Fruit fly (Drosophila melanogaster) whole organism, embryonic: ENCODE measurements around the gene Sur.

ENCODE experiments used
- Atf-2 ChIP-seq: fragments of 200-800 bp; sonication (Bioruptor generic); optimal IDR thresholded peaks from 2 replicates; lab custom pipeline; 2016; ENCODE audit warnings: missing biosample characterization, missing genetic modification characterization
- Bteb2 ChIP-seq: fragments of 200-800 bp; sonication (Bioruptor generic); optimal IDR thresholded peaks from 2 replicates; lab custom pipeline; 2016; ENCODE audit warnings: missing biosample characterization, missing genetic modification characterization
- CG10209 ChIP-seq: fragments of 200-800 bp; sonication (Bioruptor generic); optimal IDR thresholded peaks from 3 replicates; lab custom pipeline; 2017; ENCODE audit warnings: missing biosample characterization, mild to moderate bottlenecking, missing genetic modification characterization, missing genetic modification reagents
- CG10267 ChIP-seq: fragments of 200-800 bp; sonication (Bioruptor generic); optimal IDR thresholded peaks from 2 replicates; lab custom pipeline; 2018; ENCODE audit warnings: missing biosample characterization, mild to moderate bottlenecking, missing genetic modification characterization, moderate library complexity
- CG11456 ChIP-seq: fragments of 200-800 bp; sonication (Bioruptor generic); IDR thresholded peaks from 3 replicates; pipeline ENCODE4 v1.3.6; 2022; ENCODE audit warnings: missing biosample characterization, missing genetic modification characterization
- CG12219 ChIP-seq: fragments of 200-800 bp; sonication (Bioruptor generic); optimal IDR thresholded peaks from 3 replicates; lab custom pipeline; 2018; ENCODE audit warnings: missing biosample characterization, mild to moderate bottlenecking, missing genetic modification characterization
- CG12769 ChIP-seq: fragments of 200-800 bp; sonication (Bioruptor generic); optimal IDR thresholded peaks from 2 replicates; lab custom pipeline; 2019; ENCODE audit warnings: missing biosample characterization, mild to moderate bottlenecking, missing genetic modification characterization, moderate library complexity
- CG14860 ChIP-seq: fragments of 200-800 bp; sonication (Bioruptor generic); IDR thresholded peaks from 3 replicates; pipeline ENCODE4 v1.3.6; 2022; ENCODE audit warnings: missing biosample characterization, missing genetic modification characterization; ENCODE audit not compliant: partially characterized antibody
- CG15696 ChIP-seq: fragments of 200-800 bp; sonication (Bioruptor generic); optimal IDR thresholded peaks from 2 replicates; lab custom pipeline; 2019; ENCODE audit warnings: missing biosample characterization, mild to moderate bottlenecking, missing genetic modification characterization, moderate library complexity
- CG16813 ChIP-seq: fragments of 200-800 bp; sonication (Bioruptor generic); IDR thresholded peaks from 3 replicates; pipeline ENCODE4 v1.3.6; 2022; ENCODE audit warnings: missing biosample characterization, missing genetic modification characterization; ENCODE audit not compliant: partially characterized antibody
- CG17829 ChIP-seq: fragments of 200-800 bp; optimal IDR thresholded peaks from 2 replicates; lab custom pipeline; 2019; ENCODE audit warnings: missing biosample characterization, mild to moderate bottlenecking, missing genetic modification characterization, moderate library complexity
- CG18262 ChIP-seq: fragments of 200-800 bp; optimal IDR thresholded peaks from 3 replicates; lab custom pipeline; 2019; ENCODE audit warnings: missing biosample characterization, mild to moderate bottlenecking, missing genetic modification characterization, moderate library complexity
- CG2202 ChIP-seq: fragments of 200-800 bp; sonication (Bioruptor generic); optimal IDR thresholded peaks from 2 replicates; lab custom pipeline; 2018; ENCODE audit warnings: missing biosample characterization, mild to moderate bottlenecking, missing genetic modification characterization
- CG2875 ChIP-seq: fragments of 200-800 bp; sonication (Bioruptor generic); optimal IDR thresholded peaks from 2 replicates; lab custom pipeline; 2017; ENCODE audit warnings: missing biosample characterization, mild to moderate bottlenecking, missing genetic modification characterization, missing genetic modification reagents
- CG31224 ChIP-seq: fragments of 200-800 bp; sonication (Bioruptor generic); IDR thresholded peaks from 2 replicates; pipeline ENCODE4 v1.3.6; 2022; ENCODE audit warnings: missing biosample characterization, missing genetic modification characterization
- CG34376 ChIP-seq: fragments of 200-800 bp; sonication (Bioruptor generic); optimal IDR thresholded peaks from 2 replicates; lab custom pipeline; 2018; ENCODE audit warnings: missing biosample characterization, mild to moderate bottlenecking, missing genetic modification characterization
- CG3726 ChIP-seq: fragments of 200-800 bp; sonication (Bioruptor generic); IDR thresholded peaks from 3 replicates; pipeline ENCODE4, ENCODE4 v1.3.6; 2022; ENCODE audit warnings: missing biosample characterization, missing genetic modification characterization
- CG3995 ChIP-seq: fragments of 200-800 bp; sonication (Bioruptor generic); optimal IDR thresholded peaks from 3 replicates; lab custom pipeline; 2016; ENCODE audit warnings: missing biosample characterization, missing genetic modification characterization
- CG5180 ChIP-seq: fragments of 200-800 bp; sonication (Bioruptor generic); optimal IDR thresholded peaks from 3 replicates; lab custom pipeline; 2017; ENCODE audit warnings: missing biosample characterization, missing genetic modification characterization, mild to moderate bottlenecking, moderate library complexity, missing genetic modification reagents
- CG7745 ChIP-seq: fragments of 200-800 bp; sonication (Bioruptor generic); optimal IDR thresholded peaks from 2 replicates; lab custom pipeline; 2018; ENCODE audit warnings: missing biosample characterization, mild to moderate bottlenecking, missing genetic modification characterization, moderate library complexity
- CG8089 ChIP-seq: fragments of 200-800 bp; sonication (Bioruptor generic); optimal IDR thresholded peaks from 3 replicates; lab custom pipeline; 2016; ENCODE audit warnings: missing biosample characterization, missing genetic modification characterization
- CG8388 ChIP-seq: fragments of 200-800 bp; sonication (Bioruptor generic); optimal IDR thresholded peaks from 2 replicates; lab custom pipeline; 2019; ENCODE audit warnings: missing biosample characterization, mild to moderate bottlenecking, missing genetic modification characterization, moderate library complexity
- CG8478 ChIP-seq: fragments of >200 bp; optimal IDR thresholded peaks from 2 replicates; lab custom pipeline; 2018
- HLH4C ChIP-seq: fragments of 200-800 bp; sonication (Bioruptor generic); IDR thresholded peaks from 3 replicates; pipeline ENCODE4 v1.3.6; 2022; ENCODE audit warnings: missing biosample characterization, missing genetic modification characterization; ENCODE audit not compliant: partially characterized antibody
- Hr3 ChIP-seq: fragments of 200-800 bp; sonication (Bioruptor generic); optimal IDR thresholded peaks from 3 replicates; lab custom pipeline; 2016; ENCODE audit warnings: missing biosample characterization, missing genetic modification characterization
- Hr51 ChIP-seq, 2 experiments: fragments of 200-800 bp; sonication (Bioruptor generic); optimal IDR thresholded peaks; 2 replicates in 1 of 2; 3 replicates in 1 of 2; lab custom pipeline; 2016 to 2018; ENCODE audit warnings: missing biosample characterization in 2 of 2, missing genetic modification characterization in 2 of 2, mild to moderate bottlenecking in 1 of 2, moderate library complexity in 1 of 2
- MBD-R2 ChIP-seq: fragments of 200-800 bp; sonication (Bioruptor generic); IDR thresholded peaks from 2 replicates; pipeline ENCODE4 v1.3.6; 2022; ENCODE audit warnings: missing biosample characterization, missing genetic modification characterization
- MTF-1 ChIP-seq: fragments of 200-800 bp; sonication (Bioruptor generic); optimal IDR thresholded peaks from 2 replicates; lab custom pipeline; 2018; ENCODE audit warnings: missing biosample characterization, mild to moderate bottlenecking, missing genetic modification characterization, borderline replicate concordance
- Mrtf ChIP-seq: fragments of 200-800 bp; sonication (Bioruptor generic); IDR thresholded peaks from 3 replicates; pipeline ENCODE4 v1.3.6; 2022; ENCODE audit warnings: missing biosample characterization, missing genetic modification characterization
- Poxn ChIP-seq: fragments of 200-800 bp; sonication (Bioruptor generic); IDR thresholded peaks from 2 replicates; pipeline ENCODE4 v1.3.6; 2022; ENCODE audit warnings: missing biosample characterization, missing genetic modification characterization
- Spps ChIP-seq: fragments of 200-800 bp; sonication (Bioruptor generic); optimal IDR thresholded peaks from 2 replicates; lab custom pipeline; 2018; ENCODE audit warnings: missing biosample characterization, mild to moderate bottlenecking, missing genetic modification characterization
- Sry-δ ChIP-seq: fragments of 200-800 bp; sonication (Bioruptor generic); optimal IDR thresholded peaks from 2 replicates; lab custom pipeline; 2016; ENCODE audit warnings: missing biosample characterization, missing genetic modification characterization
- Tbp ChIP-seq: fragments of >200 bp; optimal IDR thresholded peaks from 2 replicates; lab custom pipeline; 2018; ENCODE audit warnings: missing biosample characterization, missing genetic modification characterization
- ato ChIP-seq: fragments of 200-800 bp; sonication (Bioruptor generic); IDR thresholded peaks from 2 replicates; pipeline ENCODE4 v1.3.6; 2022; ENCODE audit warnings: missing biosample characterization, missing genetic modification characterization; ENCODE audit not compliant: partially characterized antibody
- corto ChIP-seq: fragments of 200-800 bp; sonication (Bioruptor generic); optimal IDR thresholded peaks from 2 replicates; lab custom pipeline; 2016; ENCODE audit warnings: missing biosample characterization, mild to moderate bottlenecking, missing genetic modification characterization, moderate library complexity
- dm ChIP-seq: fragments of 200-800 bp; sonication (Bioruptor generic); optimal IDR thresholded peaks from 3 replicates; lab custom pipeline; 2016; ENCODE audit warnings: missing biosample characterization, missing genetic modification characterization
- ewg ChIP-seq: fragments of 200-800 bp; sonication (Bioruptor generic); optimal IDR thresholded peaks from 3 replicates; lab custom pipeline; 2017; ENCODE audit warnings: mild to moderate bottlenecking, missing biosample characterization, missing genetic modification reagents, missing genetic modification characterization
- fd3F ChIP-seq: fragments of 200-800 bp; sonication (Bioruptor generic); optimal IDR thresholded peaks from 2 replicates; lab custom pipeline; 2018; ENCODE audit warnings: missing biosample characterization, mild to moderate bottlenecking, missing genetic modification characterization, moderate library complexity
- fd96Cb ChIP-seq: fragments of 200-800 bp; sonication (Bioruptor generic); optimal IDR thresholded peaks from 2 replicates; lab custom pipeline; 2018; ENCODE audit warnings: missing biosample characterization, mild to moderate bottlenecking, missing genetic modification characterization, moderate library complexity
- grau ChIP-seq: fragments of 200-800 bp; optimal IDR thresholded peaks from 3 replicates; lab custom pipeline; 2019; ENCODE audit warnings: missing biosample characterization, mild to moderate bottlenecking, missing genetic modification characterization, moderate library complexity
- jing ChIP-seq: fragments of 200-800 bp; sonication (Bioruptor generic); optimal IDR thresholded peaks from 2 replicates; lab custom pipeline; 2018; ENCODE audit warnings: missing biosample characterization, mild to moderate bottlenecking, missing genetic modification characterization
- kay ChIP-seq: fragments of 200-800 bp; sonication (Bioruptor generic); optimal IDR thresholded peaks from 2 replicates; lab custom pipeline; 2016; ENCODE audit warnings: missing biosample characterization, missing genetic modification characterization
- luna ChIP-seq: fragments of 200-800 bp; sonication (Bioruptor generic); optimal IDR thresholded peaks from 2 replicates; lab custom pipeline; 2016; ENCODE audit warnings: missing biosample characterization, missing genetic modification characterization
- mam ChIP-seq: fragments of 200-800 bp; sonication (Bioruptor generic); optimal IDR thresholded peaks from 3 replicates; lab custom pipeline; 2016; ENCODE audit warnings: missing biosample characterization, missing genetic modification characterization
- pan ChIP-seq, 4 experiments: fragments of >200 bp in 3 of 4; fragments of 200-800 bp in 1 of 4; sonication (Bioruptor generic) in 1 of 4; optimal IDR thresholded peaks in 3 of 4; IDR thresholded peaks in 1 of 4; 2 replicates each; pipeline versions ENCODE4 v1.3.6 to Lab custom; 2017 to 2022; ENCODE audit warnings: missing biosample characterization in 2 of 4, missing genetic modification characterization in 2 of 4, mixed read lengths in 1 of 4
- pho ChIP-seq: fragments of 200-800 bp; sonication (Bioruptor generic); optimal IDR thresholded peaks from 2 replicates; lab custom pipeline; 2016; ENCODE audit warnings: missing biosample characterization, missing genetic modification characterization
- psq ChIP-seq: fragments of 200-800 bp; sonication (Bioruptor generic); optimal IDR thresholded peaks from 2 replicates; lab custom pipeline; 2017; ENCODE audit warnings: missing biosample characterization, missing genetic modification characterization
- rib ChIP-seq: fragments of 200-800 bp; sonication (Bioruptor generic); IDR thresholded peaks from 2 replicates; pipeline ENCODE4 v1.3.6; 2022; ENCODE audit warnings: missing biosample characterization, missing genetic modification characterization
- sd ChIP-seq: fragments of 200-800 bp; sonication (Bioruptor generic); optimal IDR thresholded peaks from 3 replicates; lab custom pipeline; 2018; ENCODE audit warnings: missing biosample characterization, mild to moderate bottlenecking, missing genetic modification characterization, moderate library complexity
- sens-2 ChIP-seq: fragments of 200-800 bp; sonication (Bioruptor generic); IDR thresholded peaks from 2 replicates; pipeline ENCODE4 v1.3.6; 2022; ENCODE audit warnings: missing biosample characterization, missing genetic modification characterization
- trh ChIP-seq: fragments of 200-800 bp; sonication (Bioruptor generic); optimal IDR thresholded peaks from 2 replicates; lab custom pipeline; 2016; ENCODE audit warnings: missing biosample characterization, missing genetic modification characterization

Gene Sur

DNA sequence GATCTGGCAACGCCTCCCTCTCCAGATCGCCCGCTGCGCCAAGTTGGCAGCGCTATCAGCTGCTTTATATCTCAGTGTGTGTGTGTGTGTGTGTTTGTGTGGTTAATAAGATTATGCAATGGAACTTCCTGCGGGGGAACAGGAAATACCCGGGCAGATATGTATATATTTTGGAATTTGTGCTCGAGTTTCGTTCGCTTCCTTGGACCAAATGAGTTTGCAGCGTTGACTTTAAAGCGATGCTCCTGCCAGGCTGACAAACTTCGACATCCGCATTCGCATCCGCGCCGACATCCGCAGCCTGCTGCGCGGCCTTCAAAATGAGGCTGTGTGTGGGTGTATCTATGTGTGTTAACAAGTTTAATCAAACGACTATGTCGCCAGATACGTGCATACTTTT is 55.6 kb downstream of the Sur start (continued):
- TF ChIP-seq CG17829 (tag; lab: Kevin White, UChicago) (peak; percentile 28), Spps (tag; lab: Kevin White, UChicago) (no peak), CG3995 (peak; percentile 5), CG15696 (tag; lab: Kevin White, UChicago) (no peak), psq (GFP tag; lab: Kevin White, UChicago) (no peak), pho (GFP tag; lab: Kevin White, UChicago) (no peak), Poxn (GFP tag; lab: Robert Waterston, UW) (no peak), CG12219 (GFP tag; lab: Kevin White, UChicago) (no peak), Tbp (GFP tag; lab: Kevin White, UChicago) (no peak), CG8388 (GFP tag; lab: Kevin White, UChicago) (no peak), CG34376 (GFP tag; lab: Kevin White, UChicago) (peak; percentile 73), CG3726 (GFP tag; lab: Robert Waterston, UW) (no peak), jing (GFP tag; lab: Kevin White, UChicago) (no peak), CG8478 (lab: Kevin White, UChicago) (peak; percentile 63), kay (GFP tag; lab: Kevin White, UChicago) (no peak), pan (optimal IDR thresholded peaks at IDR 0.05; lab: Kevin White, UChicago) (no peak), pan (GFP tag; optimal IDR thresholded peaks at IDR 0.05 in 1 of 2, IDR thresholded peaks at IDR 0.05 in 1 of 2) (no peak), sens-2 (GFP tag; lab: Robert Waterston, UW) (no peak), Hr51 (GFP tag; optimal IDR thresholded peaks at IDR 0.05; lab: Kevin White, UChicago) (peak in 1 of 2 experiments; percentile 57), dm (no peak), luna (GFP tag; lab: Kevin White, UChicago) (no peak), CG12769 (tag; lab: Kevin White, UChicago) (no peak), CG5180 (GFP tag; lab: Kevin White, UChicago) (peak; percentile 36), CG8089 (GFP tag; lab: Kevin White, UChicago) (no peak), CG10209 (no peak), CG18262 (tag; lab: Kevin White, UChicago) (peak; percentile 23), Bteb2 (GFP tag; lab: Kevin White, UChicago) (no peak), Atf-2 (GFP tag; lab: Kevin White, UChicago) (no peak), CG16813 (no peak), fd3F (no peak), CG7745 (tag; lab: Kevin White, UChicago) (no peak), rib (GFP tag; lab: Robert Waterston, UW) (no peak), corto (GFP tag; lab: Kevin White, UChicago) (no peak), ewg (GFP tag; lab: Kevin White, UChicago) (no peak), CG31224 (GFP tag; lab: Robert Waterston, UW) (no peak), MTF-1 (peak; percentile 55), Hr3 (GFP tag; lab: Kevin White, UChicago) (no peak), grau (tag; lab: Kevin White, UChicago) (no peak), CG10267 (peak; percentile 60), Mrtf (GFP tag; lab: Robert Waterston, UW) (no peak), MBD-R2 (GFP tag; lab: Robert Waterston, UW) (peak; percentile 56), CG2875 (GFP tag; lab: Kevin White, UChicago) (no peak), trh (GFP tag; lab: Kevin White, UChicago) (no peak), CG2202 (tag; lab: Kevin White, UChicago) (no peak), sd (tag; lab: Kevin White, UChicago) (no peak), HLH4C (no peak), fd96Cb (tag; lab: Kevin White, UChicago) (peak; percentile 5), Sry-δ (GFP tag; lab: Kevin White, UChicago) (no peak), CG14860 (GFP tag; lab: Robert Waterston, UW) (no peak), CG11456 (peak; percentile 53; the same call in 1 of the 3 replicates), mam (GFP tag; lab: Kevin White, UChicago) (no peak), ato (no peak)
